Worm (Caenorhabditis elegans): ENCODE measurements around the gene ceh-24.

The ceh-24 gene

DNA sequence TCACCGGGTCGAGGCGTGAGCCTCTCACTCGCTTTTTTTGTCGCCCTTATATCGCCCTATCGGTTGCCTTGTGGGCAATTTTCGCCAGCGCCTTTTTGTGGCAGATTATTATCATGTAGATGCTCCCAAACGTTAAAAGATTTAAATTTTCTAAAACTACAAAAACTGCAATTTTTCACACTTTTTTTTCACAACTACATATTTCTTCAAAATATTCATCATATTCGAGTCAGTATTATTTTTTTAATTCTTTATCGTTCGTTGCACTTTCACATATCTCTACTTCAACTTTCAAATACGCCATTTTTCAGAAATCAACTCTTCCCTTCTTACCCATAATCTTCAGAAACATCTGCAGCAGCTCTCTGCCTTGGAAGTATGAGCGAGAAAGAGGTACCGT is at the start of gene ceh-24:
Gene ceh-24 (plus strand): TSS at position 301 of the 400 bp plus-strand sequence.
- TF ChIP-seq xbp-1 (tag; optimal IDR thresholded peaks at IDR 0.05) (no peak), rnt-1 (tag; optimal IDR thresholded peaks at IDR 0.05) (no peak), zip-4 (GFP tag; optimal IDR thresholded peaks at IDR 0.05) (no peak), nhr-77 (tag; optimal IDR thresholded peaks at IDR 0.05) (no peak), efl-3 (GFP tag; optimal IDR thresholded peaks at IDR 0.05) (no peak), fos-1 (tag; optimal IDR thresholded peaks at IDR 0.05) (no peak)

DNA sequence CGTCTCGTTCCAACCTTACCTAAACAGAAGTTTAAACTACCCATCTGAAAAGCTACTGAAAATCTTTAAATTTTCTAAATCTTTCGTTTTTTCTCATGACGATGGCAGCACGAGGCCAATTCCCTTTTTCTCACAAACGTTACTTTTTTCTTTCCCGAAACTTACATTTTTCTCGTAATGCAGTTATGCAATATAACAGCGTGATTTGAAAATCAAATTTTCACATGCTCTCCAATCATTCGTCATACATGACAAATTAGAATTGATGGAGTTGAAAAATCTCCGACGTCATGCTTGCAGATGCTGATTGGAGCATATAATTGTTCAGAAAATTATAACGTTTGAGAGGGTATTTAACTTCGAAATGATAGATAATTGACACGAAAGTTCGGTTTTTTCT is 49.3 kb upstream of the ceh-24 start:
- TF ChIP-seq lsy-2 (tag; optimal IDR thresholded peaks at IDR 0.05), result peak in 1 of 2 experiments; percentile 5
- TF ChIP-seq sptf-1 (tag; optimal IDR thresholded peaks at IDR 0.05), result no peak
- TF ChIP-seq fkh-10 (GFP tag; optimal IDR thresholded peaks at IDR 0.05), result peak; percentile 0
- no peak for TF ChIP-seq alr-1 (tag; optimal IDR thresholded peaks at IDR 0.05; ENCODE audit: borderline replicate concordance)
- peak; percentile 11 for TF ChIP-seq swsn-7 (tag; optimal IDR thresholded peaks at IDR 0.05)
- peak; percentile 56 for TF ChIP-seq pax-3 (tag; optimal IDR thresholded peaks at IDR 0.05)
- TF ChIP-seq ztf-11 (tag; optimal IDR thresholded peaks at IDR 0.05), result no peak
- TF ChIP-seq fos-1 (tag; optimal IDR thresholded peaks at IDR 0.05), result no peak
- TF ChIP-seq sox-4 (tag; optimal IDR thresholded peaks at IDR 0.05), result no peak
- peak; percentile 56 for TF ChIP-seq nhr-47 (tag; optimal IDR thresholded peaks at IDR 0.05)
- peak; percentile 70 for TF ChIP-seq nhr-71 (tag; optimal IDR thresholded peaks at IDR 0.05)
- no peak for TF ChIP-seq ceh-88 (GFP tag; IDR thresholded peaks at IDR 0.05)
- TF ChIP-seq mef-2 (tag; optimal IDR thresholded peaks at IDR 0.05), result no peak
- peak; percentile 42 for TF ChIP-seq lin-14 (GFP tag; optimal IDR thresholded peaks at IDR 0.05)
- TF ChIP-seq fkh-8 (tag; optimal IDR thresholded peaks at IDR 0.05), result peak; percentile 91
- TF ChIP-seq nhr-85 (tag), result no peak
- TF ChIP-seq nhr-76 (tag; optimal IDR thresholded peaks at IDR 0.05), result no peak

DNA sequence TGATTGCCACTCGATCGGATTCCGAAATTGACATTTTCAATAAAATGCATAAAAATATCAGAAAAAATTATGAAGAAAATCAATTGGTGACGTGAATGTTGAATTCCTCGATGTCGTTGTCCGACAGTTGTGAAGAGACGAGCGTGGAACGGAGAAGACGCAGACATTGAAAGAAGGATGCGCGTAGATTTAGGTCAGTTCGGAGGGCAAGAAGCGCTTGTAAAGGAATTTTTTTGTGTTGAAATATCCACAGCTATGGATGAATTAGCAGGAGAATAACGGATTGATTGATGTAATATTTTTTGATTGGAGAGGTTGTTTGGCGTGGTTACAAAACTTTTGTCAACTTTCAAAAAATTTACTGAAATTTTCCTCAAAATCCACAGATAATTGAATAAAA is 44.6 kb upstream of the ceh-24 start, which contains the start of gene F20G2.3:
Gene F20G2.3 (minus strand): TSS at position 101 of the 400 bp plus-strand sequence.
- TF ChIP-seq pqm-1 (tag; optimal IDR thresholded peaks at IDR 0.05) (no peak), F16B12.6 (tag; optimal IDR thresholded peaks at IDR 0.05) (no peak), blmp-1 (tag; optimal IDR thresholded peaks at IDR 0.05) (peak; percentile 25)

DNA sequence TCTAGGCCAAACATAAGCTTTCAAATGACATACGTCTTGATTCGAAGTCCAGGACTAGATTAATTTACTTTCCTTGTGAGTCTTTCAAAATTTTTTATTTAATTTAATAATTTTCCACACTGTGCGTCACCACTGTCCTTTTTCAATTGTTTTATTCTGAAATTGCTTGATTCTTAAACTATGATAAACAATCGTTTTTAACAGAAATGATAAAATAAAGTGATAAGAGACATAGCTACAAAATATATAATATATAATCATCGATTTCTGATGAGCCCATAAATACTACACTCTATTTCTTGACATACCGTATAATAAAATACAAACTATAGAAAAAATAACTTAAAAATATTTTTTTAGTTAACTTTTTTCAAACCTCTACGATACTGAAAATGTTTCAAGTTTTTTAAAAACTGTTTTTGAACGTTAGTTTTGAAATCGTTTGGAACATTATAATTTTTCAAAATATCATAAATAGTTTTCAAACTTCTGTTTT is 44.0 kb upstream of the ceh-24 start, which contains the start of gene nas-24:
Gene nas-24 (plus strand): TSS at position 446 of the 496 bp plus-strand sequence.
- TF ChIP-seq elt-2 (tag; optimal IDR thresholded peaks at IDR 0.05) (peak; percentile 23), lin-14 (GFP tag; optimal IDR thresholded peaks at IDR 0.05) (no peak), nhr-237 (tag; optimal IDR thresholded peaks at IDR 0.05) (no peak), Y116A8C.19 (tag; optimal IDR thresholded peaks at IDR 0.05; ENCODE audit: borderline replicate concordance) (no peak), fos-1 (tag; optimal IDR thresholded peaks at IDR 0.05) (no peak), aly-2 (tag; optimal IDR thresholded peaks at IDR 0.05) (no peak), nhr-77 (tag; optimal IDR thresholded peaks at IDR 0.05) (no peak), ets-5 (GFP tag; IDR thresholded peaks at IDR 0.05) (no peak)

DNA sequence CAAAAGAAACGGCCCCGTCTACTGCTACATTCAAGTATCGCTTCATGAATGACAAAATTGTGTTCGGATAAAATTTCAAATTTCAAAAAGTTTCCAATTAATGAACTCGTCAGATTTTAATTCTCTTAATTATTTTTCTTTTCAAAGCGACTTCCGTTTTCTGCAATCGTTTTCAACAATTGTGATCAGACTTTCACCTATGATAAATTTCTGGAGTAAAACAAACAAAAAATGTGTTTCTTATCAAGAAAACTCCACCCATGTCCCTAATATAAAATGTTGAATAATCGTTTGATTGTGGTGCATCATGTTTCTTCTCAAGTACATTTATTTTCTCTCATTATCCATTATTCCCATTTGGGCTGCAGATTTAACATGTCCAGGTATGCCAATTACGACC is 41.8 kb upstream of the ceh-24 start, which contains the start of gene F20G2.5:
Gene F20G2.5 (plus strand): TSS at position 301 of the 400 bp plus-strand sequence.
- TF ChIP-seq unc-62 (GFP tag; optimal IDR thresholded peaks at IDR 0.05), result no peak
- TF ChIP-seq hlh-17 (GFP tag; optimal IDR thresholded peaks at IDR 0.05; ENCODE audit: borderline replicate concordance), result no peak
- TF ChIP-seq elt-2 (tag; optimal IDR thresholded peaks at IDR 0.05), result peak; percentile 22

DNA sequence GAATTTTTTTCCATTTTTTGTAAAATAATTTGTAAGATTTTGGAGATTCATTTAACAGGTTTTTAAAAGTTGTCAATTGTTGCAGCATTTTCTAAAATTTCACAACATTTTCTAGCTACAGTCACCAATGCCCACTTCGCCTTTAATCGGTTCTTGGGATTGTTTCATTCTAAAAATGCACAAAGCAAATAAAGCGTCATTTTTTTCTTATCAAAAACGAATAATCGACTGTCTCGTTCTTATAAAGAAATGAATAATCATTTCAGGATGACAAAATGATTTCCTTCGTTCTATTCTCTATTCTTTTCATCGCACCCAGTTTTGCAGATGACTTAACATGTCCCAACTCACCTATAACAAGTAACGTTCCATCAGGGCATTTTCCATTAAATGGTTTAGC is 37.5 kb upstream of the ceh-24 start, which contains the start of gene F53C11.1:
Gene F53C11.1 (plus strand): TSS at position 268 of the 400 bp plus-strand sequence.
- peak; percentile 18 for TF ChIP-seq elt-2 (tag; optimal IDR thresholded peaks at IDR 0.05)
- TF ChIP-seq hlh-4 (tag; optimal IDR thresholded peaks at IDR 0.05), result no peak
